Worm (Caenorhabditis elegans): ENCODE results near the gene R05D3.8.

The R05D3.8 gene

DNA sequence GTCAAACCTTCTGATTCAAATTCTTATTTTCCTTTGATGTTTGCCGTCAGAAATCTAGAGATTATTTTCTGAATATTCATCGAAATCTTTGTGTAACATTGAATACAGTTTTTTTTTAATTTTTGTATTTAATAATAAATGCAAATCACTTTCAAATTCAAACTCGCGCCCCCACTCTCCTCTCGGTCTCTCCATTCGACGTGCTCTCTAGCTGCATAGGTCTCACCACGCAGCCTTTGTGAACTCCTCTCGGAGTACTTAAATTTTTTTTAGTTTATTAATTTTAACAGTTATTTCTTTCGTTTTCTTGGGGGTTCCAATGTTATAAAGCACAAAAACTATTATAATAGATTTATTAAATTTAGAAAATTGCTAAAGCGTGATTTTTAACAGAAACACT lies 12.1 kb upstream of the R05D3.8 start:
- TF ChIP-seq pag-3 (tag; optimal IDR thresholded peaks at IDR 0.05; ENCODE audit: borderline replicate concordance) (no peak), lim-6 (tag; optimal IDR thresholded peaks at IDR 0.05) (no peak)

DNA sequence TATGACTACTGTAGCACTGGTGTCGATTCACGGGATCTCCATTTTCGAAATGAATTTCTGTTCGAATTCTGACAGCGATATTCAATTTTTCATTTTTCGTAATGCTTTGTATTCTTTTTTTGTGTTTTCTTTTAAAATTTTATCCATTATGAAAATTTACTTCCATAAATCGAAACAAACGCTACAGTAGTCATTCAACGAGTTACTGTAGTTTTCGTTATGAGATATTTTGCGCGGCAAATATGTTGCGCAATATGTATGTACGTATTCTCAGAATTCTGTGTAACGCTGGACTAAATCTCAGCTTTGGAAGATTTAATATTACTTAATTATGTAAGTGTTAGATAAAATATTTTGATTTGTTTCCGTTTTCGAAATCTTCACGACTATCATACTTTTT lies 11.0 kb upstream of the R05D3.8 start:
- TF ChIP-seq rnt-1 (tag; optimal IDR thresholded peaks at IDR 0.05) (no peak), fax-1 (tag; optimal IDR thresholded peaks at IDR 0.05) (no peak), fkh-10 (GFP tag; optimal IDR thresholded peaks at IDR 0.05) (no peak), fkh-6 (tag; optimal IDR thresholded peaks at IDR 0.05) (no peak), pag-3 (tag; optimal IDR thresholded peaks at IDR 0.05; ENCODE audit: borderline replicate concordance) (no peak), pqm-1 (tag; optimal IDR thresholded peaks at IDR 0.05) (no peak), tbx-7 (tag; optimal IDR thresholded peaks at IDR 0.05) (no peak), ceh-9 (tag; optimal IDR thresholded peaks at IDR 0.05) (no peak), ceh-48 (tag; optimal IDR thresholded peaks at IDR 0.05) (no peak), ceh-34 (tag; optimal IDR thresholded peaks at IDR 0.05) (no peak), nfya-1 (tag; optimal IDR thresholded peaks at IDR 0.05) (no peak), ceh-6 (GFP tag; optimal IDR thresholded peaks at IDR 0.05) (no peak), C38D4.7 (GFP tag; optimal IDR thresholded peaks at IDR 0.05) (no peak)

DNA sequence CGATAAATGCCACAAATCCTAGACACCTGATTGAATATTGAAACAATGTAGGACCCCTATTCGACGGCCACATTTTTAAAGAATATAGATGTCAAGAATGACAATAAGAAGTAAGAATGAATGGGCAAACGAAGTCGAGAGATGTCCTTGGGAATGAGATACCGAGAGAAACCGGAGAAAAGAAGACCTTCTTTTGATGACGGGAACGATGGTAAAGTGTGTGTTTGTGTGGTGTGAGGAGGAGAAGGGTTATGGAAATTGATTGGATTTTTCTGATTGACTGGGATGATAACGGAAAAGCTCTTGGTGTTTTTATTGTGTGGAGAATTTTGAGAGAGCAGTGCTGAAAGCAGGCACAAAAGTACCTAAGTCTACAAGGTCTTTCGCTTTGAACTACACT lies 10.5 kb upstream of the R05D3.8 start, which contains the start of gene R05D3.9:
R05D3.9 (minus strand) TSS at position 101 of the 400 bp plus-strand sequence.
- TF ChIP-seq mec-3 (tag; optimal IDR thresholded peaks at IDR 0.05; ENCODE audit: borderline replicate concordance) (no peak), tbx-7 (tag; optimal IDR thresholded peaks at IDR 0.05) (no peak), ceh-18 (tag; optimal IDR thresholded peaks at IDR 0.05) (no peak), ceh-30 (tag; optimal IDR thresholded peaks at IDR 0.05) (no peak), unc-86 (tag; optimal IDR thresholded peaks at IDR 0.05) (no peak), K09A11.1 (tag; optimal IDR thresholded peaks at IDR 0.05; ENCODE audit: insufficient read depth) (no peak), nhr-11 (tag; optimal IDR thresholded peaks at IDR 0.05) (no peak), unc-55 (GFP tag; optimal IDR thresholded peaks at IDR 0.05) (no peak), pax-1 (tag; optimal IDR thresholded peaks at IDR 0.05) (no peak), ceh-22 (tag; optimal IDR thresholded peaks at IDR 0.05) (no peak)

DNA sequence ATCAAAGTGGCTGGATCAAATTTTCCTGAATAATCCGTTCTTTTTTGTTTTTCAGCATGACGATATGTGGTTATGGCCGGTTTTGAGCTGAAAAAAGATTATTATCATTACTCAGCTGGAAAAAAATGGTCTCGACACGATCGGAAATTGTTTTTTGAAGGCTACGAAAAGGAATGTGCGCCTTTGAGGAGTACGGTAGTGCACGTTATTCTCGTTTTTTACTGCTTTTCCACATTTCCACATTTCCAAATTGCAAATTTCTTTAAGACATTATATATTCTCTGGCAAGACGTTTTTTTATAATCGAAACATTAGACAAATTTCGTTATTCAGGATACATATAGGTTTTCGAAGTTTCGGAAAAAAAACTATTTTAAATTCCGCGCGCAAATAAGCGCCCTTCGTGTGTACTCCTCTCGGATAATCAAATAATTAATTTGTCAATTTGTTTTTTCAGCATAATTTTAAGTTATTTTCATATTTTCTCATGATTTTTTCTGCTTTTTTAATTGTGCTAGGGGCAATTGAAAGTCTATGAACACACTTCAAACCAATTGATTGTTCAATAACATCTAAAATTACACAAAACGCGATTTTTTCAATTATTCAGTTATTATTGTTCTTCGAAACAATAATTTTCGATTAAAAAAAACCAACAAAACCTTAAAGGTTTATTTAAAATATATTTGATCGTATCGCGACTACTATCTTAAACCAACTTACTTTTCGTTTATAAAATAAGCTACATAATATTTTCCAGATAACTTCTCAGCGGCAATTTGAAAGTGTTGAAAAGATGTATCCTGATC lies 5.3 kb upstream of the R05D3.8 start, which contains the start of gene R05D3.3:
R05D3.3 (plus strand) TSS at position 759 of the 809 bp plus-strand sequence.
- no peak for TF ChIP-seq fax-1 (tag; optimal IDR thresholded peaks at IDR 0.05)
- no peak for TF ChIP-seq hlh-30 (tag; optimal IDR thresholded peaks at IDR 0.05; ENCODE audit: insufficient read depth)
- TF ChIP-seq ceh-18 (tag; optimal IDR thresholded peaks at IDR 0.05): no peak
- TF ChIP-seq unc-3 (GFP tag; conservative IDR thresholded peaks at IDR 0.05): no peak
- TF ChIP-seq unc-3 (tag; optimal IDR thresholded peaks at IDR 0.05): no peak
- TF ChIP-seq sdc-2 (tag; optimal IDR thresholded peaks at IDR 0.05): no peak
- no peak for TF ChIP-seq ceh-31 (tag; optimal IDR thresholded peaks at IDR 0.05)
- TF ChIP-seq elt-2 (tag; optimal IDR thresholded peaks at IDR 0.05): no peak
- TF ChIP-seq ceh-6 (GFP tag; optimal IDR thresholded peaks at IDR 0.05): no peak
- TF ChIP-seq F13H6.1 (tag; optimal IDR thresholded peaks at IDR 0.05): no peak
- no peak for TF ChIP-seq lin-11 (tag; optimal IDR thresholded peaks at IDR 0.05)
- no peak for TF ChIP-seq hlh-6 (tag; optimal IDR thresholded peaks at IDR 0.05)
- no peak for TF ChIP-seq pag-3 (tag; optimal IDR thresholded peaks at IDR 0.05; ENCODE audit: borderline replicate concordance)
- no peak for TF ChIP-seq pax-1 (tag; optimal IDR thresholded peaks at IDR 0.05)
- no peak for TF ChIP-seq T23F11.4 (GFP tag; optimal IDR thresholded peaks at IDR 0.05)
- TF ChIP-seq ceh-30 (tag; optimal IDR thresholded peaks at IDR 0.05): no peak
- no peak for TF ChIP-seq elt-4 (tag; optimal IDR thresholded peaks at IDR 0.05)
- no peak for TF ChIP-seq unc-55 (GFP tag; optimal IDR thresholded peaks at IDR 0.05)
